Fruit fly (Drosophila melanogaster) whole organism, prepupa: ENCODE results near the gene spirit.

ENCODE experiments used
- CG31627 ChIP-seq: fragments of 200-800 bp; sonication (Bioruptor generic); optimal IDR thresholded peaks from 3 replicates; lab custom pipeline; 2016; ENCODE audit warnings: missing biosample characterization, missing genetic modification characterization
- Eip75B ChIP-seq: fragments of 200-800 bp; sonication (Bioruptor generic); optimal IDR thresholded peaks from 3 replicates; lab custom pipeline; 2016; ENCODE audit warnings: missing biosample characterization, missing genetic modification characterization
- ss ChIP-seq, 2 experiments: fragments of 200-800 bp; sonication (Bioruptor generic); optimal IDR thresholded peaks; 2 replicates in 1 of 2; 3 replicates in 1 of 2; lab custom pipeline; 2017 to 2018; ENCODE audit warnings: mild to moderate bottlenecking in 2 of 2, missing biosample characterization in 2 of 2, missing genetic modification characterization in 2 of 2, moderate library complexity in 1 of 2

dm6 chrX:8583159-8583558 lies 9.8 kb upstream of the spirit start:
- TF ChIP-seq CG31627 (no peak), Eip75B (no peak), ss (GFP tag; optimal IDR thresholded peaks at IDR 0.05; lab: Kevin White, UChicago) (no peak)
